Worm (Caenorhabditis elegans) whole organism, L2 larva: ENCODE data around the gene ttb-1.

Experiments
- blmp-1 ChIP-seq: sonication (generic microtip); optimal IDR thresholded peaks from 2 replicates; lab custom pipeline; 2017; ENCODE audit warnings: missing genetic modification characterization, mild to moderate bottlenecking, missing compliant biosample characterization, antibody characterized with exemption, moderate library complexity; ENCODE audit not compliant: insufficient read depth
- lin-39 ChIP-seq: fragments of 150-350 bp; optimal IDR thresholded peaks from 2 replicates; lab custom pipeline; 2014; ENCODE audit warnings: missing biosample characterization, missing genetic modification reagents, missing genetic modification characterization
- mab-5 ChIP-seq: fragments of 150-350 bp; optimal IDR thresholded peaks from 2 replicates; lab custom pipeline; 2014; ENCODE audit warnings: missing biosample characterization, missing genetic modification characterization
- nhr-21 ChIP-seq: fragments of 150-350 bp; optimal IDR thresholded peaks from 2 replicates; lab custom pipeline; 2014; ENCODE audit warnings: missing biosample characterization, missing genetic modification characterization

ce11 chrV:144794-145193 is 11.8 kb upstream of the ttb-1 start, which contains the start of gene srh-82:
- no peak for TF ChIP-seq lin-39 (tag; lab: Kevin White, UChicago)
- TF ChIP-seq mab-5 (tag; lab: Kevin White, UChicago) = no peak
- TF ChIP-seq blmp-1 (tag; lab: Kevin White, UChicago) = no peak
- TF ChIP-seq nhr-21 (tag; lab: Kevin White, UChicago) = no peak
